4 worm cellular contexts compared by ENCODE assay signal in the genomic region with DNA sequence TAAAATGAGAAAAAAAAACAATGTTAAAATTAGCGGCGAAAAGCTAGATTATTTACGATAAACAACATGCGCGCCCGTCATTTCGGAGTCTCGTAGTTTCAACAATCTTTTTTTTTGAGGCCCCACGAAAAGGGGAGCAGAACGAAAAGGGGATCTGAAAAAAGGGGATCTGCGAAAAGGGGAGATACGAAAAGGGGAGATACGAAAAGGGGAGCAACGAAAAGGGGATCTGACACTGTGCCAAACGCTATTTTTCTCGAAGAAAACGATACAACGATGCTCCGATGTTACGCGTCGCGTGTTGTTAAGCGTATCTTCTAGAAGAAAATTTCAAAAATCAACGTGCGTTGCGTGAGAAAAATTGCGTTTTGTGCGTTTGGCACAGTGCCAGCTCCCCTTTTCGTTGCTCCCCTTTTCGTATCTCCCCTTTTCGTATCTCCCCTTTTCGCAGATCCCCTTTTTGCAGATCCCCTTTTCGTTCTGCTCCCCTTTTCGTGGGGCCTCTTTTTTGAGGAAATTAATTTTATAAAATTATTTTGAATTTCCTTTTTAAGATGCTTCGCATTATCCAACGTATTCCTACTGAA.
TF ChIP-seq lines count a peak whose summit lies in the region.
"Not testable (repeated sequence)": the region's sequence is repeated elsewhere in the genome, so short reads cannot be mapped to it uniquely, and the experiment has no call there.

A gene (plus strand): TSS at position 549 of the 587 bp plus-strand sequence.

TF ChIP-seq in whole organism, L2 larva, 48 proteins besides CTCF, POLR2A, EP300 and RAD21:
- TF ChIP-seq sma-3 (GFP tag; optimal IDR thresholded peaks at IDR 0.05; lab: Kevin White, UChicago) (peak; percentile 90), unc-55 (GFP tag; optimal IDR thresholded peaks at IDR 0.05; lab: Kevin White, UChicago) (peak; percentile 85), lin-13 (GFP tag; optimal IDR thresholded peaks at IDR 0.05; lab: Kevin White, UChicago) (peak; percentile 66), gmeb-1 (tag; optimal IDR thresholded peaks at IDR 0.05; lab: Kevin White, UChicago) (peak; percentile 67), ztf-4 (tag; optimal IDR thresholded peaks at IDR 0.05; lab: Kevin White, UChicago) (peak; percentile 63), fos-1 (tag; optimal IDR thresholded peaks at IDR 0.05; lab: Kevin White, UChicago) (peak; percentile 15), lsy-2 (tag; optimal IDR thresholded peaks at IDR 0.05; lab: Kevin White, UChicago) (peak; percentile 27 to 73), sma-9 (GFP tag; optimal IDR thresholded peaks at IDR 0.05; lab: Kevin White, UChicago) (peak; percentile 77), F13H6.1 (tag; optimal IDR thresholded peaks at IDR 0.05; lab: Kevin White, UChicago) (peak; percentile 84), C34F6.9 (tag; optimal IDR thresholded peaks at IDR 0.05; lab: Kevin White, UChicago) (peak; percentile 40), nhr-21 (tag; optimal IDR thresholded peaks at IDR 0.05; lab: Kevin White, UChicago) (peak; percentile 69), R02D3.7 (tag; optimal IDR thresholded peaks at IDR 0.05; lab: Kevin White, UChicago) (peak; percentile 54), crh-2 (tag; optimal IDR thresholded peaks at IDR 0.05; lab: Kevin White, UChicago) (peak; percentile 49), mab-5 (tag; optimal IDR thresholded peaks at IDR 0.05; lab: Kevin White, UChicago) (peak; percentile 25), nhr-129 (tag; optimal IDR thresholded peaks at IDR 0.05; lab: Kevin White, UChicago) (peak; percentile 52)
- TF ChIP-seq sma-9 (tag; optimal IDR thresholded peaks at IDR 0.05; lab: Kevin White, UChicago): not testable (repeated sequence)

TF ChIP-seq in whole organism, L4 larva, 104 proteins besides CTCF, POLR2A, EP300 and RAD21 (continues in another document):
- TF ChIP-seq lin-38 (GFP tag; IDR thresholded peaks at IDR 0.05; lab: Robert Waterston, UW): peak; percentile 80
- peak; percentile 30; the same call in 1 of the 2 replicates for TF ChIP-seq set-16 (GFP tag; IDR thresholded peaks at IDR 0.05; lab: Robert Waterston, UW)
- peak; percentile 99 for TF ChIP-seq Y48G9A.11 (GFP tag; IDR thresholded peaks at IDR 0.05; lab: Robert Waterston, UW)
- TF ChIP-seq dve-1 (tag; optimal IDR thresholded peaks at IDR 0.05; lab: Kevin White, UChicago; ENCODE audit: insufficient read depth): peak; percentile 30
- peak; percentile 94 for TF ChIP-seq T20F7.1 (GFP tag; optimal IDR thresholded peaks at IDR 0.05; lab: Kevin White, UChicago)
- peak; percentile 39 for TF ChIP-seq lin-13 (GFP tag; optimal IDR thresholded peaks at IDR 0.05; lab: Kevin White, UChicago)
- peak; percentile 85 for TF ChIP-seq vab-7 (GFP tag; IDR thresholded peaks at IDR 0.05; lab: Robert Waterston, UW)
- TF ChIP-seq lim-7 (GFP tag; IDR thresholded peaks at IDR 0.05; lab: Robert Waterston, UW): peak; percentile 69; the same call in 1 of the 2 replicates
- TF ChIP-seq dmd-9 (GFP tag; IDR thresholded peaks at IDR 0.05; lab: Robert Waterston, UW): peak; percentile 88
- peak; percentile 61 for TF ChIP-seq ctbp-1 (GFP tag; IDR thresholded peaks at IDR 0.05; lab: Robert Waterston, UW)
- TF ChIP-seq R02D3.7 (tag; optimal IDR thresholded peaks at IDR 0.05; lab: Kevin White, UChicago): peak; percentile 49
- peak; percentile 71; the same call in 1 of the 2 replicates for TF ChIP-seq zfp-3 (GFP tag; conservative IDR thresholded peaks at IDR 0.05; lab: Robert Waterston, UW)
- 0 out of 2 replicates have a peak, but pooled peaks have one; percentile 16 for TF ChIP-seq daf-19 (GFP tag; conservative IDR thresholded peaks at IDR 0.05; lab: Robert Waterston, UW)
- peak; percentile 20 for TF ChIP-seq duxl-1 (tag; optimal IDR thresholded peaks at IDR 0.05; lab: Kevin White, UChicago; ENCODE audit: poor library complexity)
- TF ChIP-seq mes-2 (tag; optimal IDR thresholded peaks at IDR 0.05; lab: Kevin White, UChicago; ENCODE audit: poor library complexity, severe bottlenecking): peak; percentile 96
- TF ChIP-seq rbr-2 (tag; optimal IDR thresholded peaks at IDR 0.05; lab: Kevin White, UChicago): peak; percentile 67
- peak; percentile 59 to 63 for TF ChIP-seq lsy-2 (tag; optimal IDR thresholded peaks at IDR 0.05; lab: Kevin White, UChicago)
- peak; percentile 88 for TF ChIP-seq ZK337.2 (GFP tag; IDR thresholded peaks at IDR 0.05; lab: Robert Waterston, UW)
- peak; percentile 96 for TF ChIP-seq ceh-44 (GFP tag; IDR thresholded peaks at IDR 0.05; lab: Robert Waterston, UW)
- peak; percentile 11 for TF ChIP-seq fkh-10 (GFP tag; optimal IDR thresholded peaks at IDR 0.05; lab: Kevin White, UChicago)
- TF ChIP-seq hmg-1.1 (GFP tag; IDR thresholded peaks at IDR 0.05; lab: Robert Waterston, UW): peak; percentile 60

TF ChIP-seq in whole organism, late embryonic, 69 proteins besides CTCF, POLR2A, EP300 and RAD21 (continues in another document):
- TF ChIP-seq unc-86 (tag; optimal IDR thresholded peaks at IDR 0.05; lab: Kevin White, UChicago) (peak; percentile 30), hlh-13 (GFP tag; optimal IDR thresholded peaks at IDR 0.05; lab: Kevin White, UChicago) (peak; percentile 31), elt-2 (tag; optimal IDR thresholded peaks at IDR 0.05; lab: Kevin White, UChicago) (peak; percentile 56), ref-2 (tag; optimal IDR thresholded peaks at IDR 0.05; lab: Kevin White, UChicago) (peak; percentile 92), lim-6 (tag; optimal IDR thresholded peaks at IDR 0.05; lab: Kevin White, UChicago) (peak; percentile 90), ceh-14 (tag; optimal IDR thresholded peaks at IDR 0.05; lab: Kevin White, UChicago) (peak; percentile 96), ahr-1 (tag; optimal IDR thresholded peaks at IDR 0.05; lab: Kevin White, UChicago) (peak; percentile 43), syd-9 (tag; optimal IDR thresholded peaks at IDR 0.05; lab: Kevin White, UChicago) (peak; percentile 40), rnt-1 (tag; optimal IDR thresholded peaks at IDR 0.05; lab: Kevin White, UChicago) (peak; percentile 85), pag-3 (tag; optimal IDR thresholded peaks at IDR 0.05; lab: Kevin White, UChicago; ENCODE audit: borderline replicate concordance) (peak; percentile 82), dmd-4 (tag; optimal IDR thresholded peaks at IDR 0.05; lab: Kevin White, UChicago; ENCODE audit: borderline replicate concordance) (peak; percentile 76), fax-1 (tag; optimal IDR thresholded peaks at IDR 0.05; lab: Kevin White, UChicago) (peak; percentile 86), ceh-45 (GFP tag; IDR thresholded peaks at IDR 0.05; lab: Robert Waterston, UW) (peak; percentile 59; the same call in 1 of the 2 replicates), zip-5 (tag; optimal IDR thresholded peaks at IDR 0.05; lab: Kevin White, UChicago) (peak; percentile 76), hlh-8 (tag; optimal IDR thresholded peaks at IDR 0.05; lab: Kevin White, UChicago) (peak; percentile 88), mec-3 (tag; optimal IDR thresholded peaks at IDR 0.05; lab: Kevin White, UChicago; ENCODE audit: borderline replicate concordance) (peak; percentile 93), ceh-2 (tag; optimal IDR thresholded peaks at IDR 0.05; lab: Kevin White, UChicago) (peak; percentile 84), ets-4 (tag; optimal IDR thresholded peaks at IDR 0.05; lab: Kevin White, UChicago) (peak; percentile 87), sox-2 (GFP tag; IDR thresholded peaks at IDR 0.05; lab: Robert Waterston, UW) (0 out of 2 replicates have a peak, but pooled peaks have one; percentile 11), sdc-2 (tag; optimal IDR thresholded peaks at IDR 0.05; lab: Kevin White, UChicago) (peak; percentile 31), tbx-2 (tag; optimal IDR thresholded peaks at IDR 0.05; lab: Kevin White, UChicago) (peak; percentile 95), ceh-34 (tag; optimal IDR thresholded peaks at IDR 0.05; lab: Kevin White, UChicago) (peak; percentile 74), tbx-7 (tag; optimal IDR thresholded peaks at IDR 0.05; lab: Kevin White, UChicago) (peak; percentile 80)

TF ChIP-seq in whole organism, mixed stage, embryonic, 35 proteins besides CTCF, POLR2A, EP300 and RAD21:
- TF ChIP-seq mep-1 (tag; optimal IDR thresholded peaks at IDR 0.05; lab: Kevin White, UChicago) (peak; percentile 20), mls-2 (tag; optimal IDR thresholded peaks at IDR 0.05; lab: Kevin White, UChicago) (peak; percentile 34), ham-2 (GFP tag; optimal IDR thresholded peaks at IDR 0.05; lab: Kevin White, UChicago) (peak; percentile 31), ces-1 (GFP tag; optimal IDR thresholded peaks at IDR 0.05; lab: Kevin White, UChicago) (peak; percentile 70), unc-120 (tag; optimal IDR thresholded peaks at IDR 0.05; lab: Kevin White, UChicago; ENCODE audit: poor library complexity, severe bottlenecking) (peak; percentile 18), drap-1 (GFP tag; optimal IDR thresholded peaks at IDR 0.05; lab: Kevin White, UChicago) (peak; percentile 11), M03D4.4 (tag; optimal IDR thresholded peaks at IDR 0.05; lab: Kevin White, UChicago) (peak; percentile 35), sptf-1 (tag; optimal IDR thresholded peaks at IDR 0.05; lab: Kevin White, UChicago) (peak; percentile 79), lin-32 (GFP tag; optimal IDR thresholded peaks at IDR 0.05; lab: Kevin White, UChicago) (peak; percentile 22), lsy-2 (tag; optimal IDR thresholded peaks at IDR 0.05; lab: Kevin White, UChicago) (peak; percentile 41), bed-3 (GFP tag; optimal IDR thresholded peaks at IDR 0.05; lab: Kevin White, UChicago) (peak; percentile 3)
